Worm (Caenorhabditis elegans) whole organism, L3 larva: ENCODE results near the gene ergi-3.

Experiments used
- elt-1 ChIP-seq: fragments of 150-350 bp; optimal IDR thresholded peaks from 2 replicates; lab custom pipeline; 2014; ENCODE audit warnings: missing biosample characterization, missing genetic modification characterization
- fkh-10 ChIP-seq: sonication (generic microtip); optimal IDR thresholded peaks from 2 replicates; lab custom pipeline; 2017; ENCODE audit warnings: missing biosample characterization, missing genetic modification reagents, missing genetic modification characterization
- nhr-11 ChIP-seq: fragments of 150-350 bp; optimal IDR thresholded peaks from 2 replicates; lab custom pipeline; 2014; ENCODE audit warnings: missing biosample characterization, missing genetic modification characterization
- zag-1 ChIP-seq: fragments of 150-350 bp; optimal IDR thresholded peaks from 2 replicates; lab custom pipeline; 2014; ENCODE audit warnings: missing biosample characterization, missing genetic modification characterization

- peak; percentile 61 for TF ChIP-seq fkh-10
- TF ChIP-seq elt-1 (tag; lab: Kevin White, UChicago): peak; percentile 6
- TF ChIP-seq zag-1 (tag; lab: Kevin White, UChicago): peak; percentile 32
- TF ChIP-seq nhr-11 (tag; lab: Kevin White, UChicago): no peak
These were observed 9.8 kb downstream of the ergi-3 start, which contains the start of gene rab-14 for ce11 chrX:15606585-15607276.
